Fruit fly (Drosophila melanogaster): ENCODE results near the gene GMF.

Gene GMF

dm6 chr2L:16317777-16318610, 15.2 kb upstream of the GMF start (continued):
- TF ChIP-seq CG15269 (tag; optimal IDR thresholded peaks at IDR 0.05), result peak; percentile 43
- TF ChIP-seq chif (GFP tag; optimal IDR thresholded peaks at IDR 0.05), result no peak
- no peak for TF ChIP-seq dan (GFP tag; IDR thresholded peaks at IDR 0.05)
- TF ChIP-seq CG3847 (GFP tag; IDR thresholded peaks at IDR 0.05), result peak; percentile 34; the same call in 1 of the 2 replicates
- peak; percentile 55 for TF ChIP-seq crc (GFP tag; optimal IDR thresholded peaks at IDR 0.05)
- peak; percentile 34 for TF ChIP-seq CG12744 (GFP tag; optimal IDR thresholded peaks at IDR 0.05)
- peak; percentile 22 for TF ChIP-seq CG12942 (GFP tag; optimal IDR thresholded peaks at IDR 0.05)
- TF ChIP-seq E2f2 (GFP tag; IDR thresholded peaks at IDR 0.05), result 0 out of 2 replicates have a peak, but pooled peaks have one; percentile 19
- TF ChIP-seq CG3281 (GFP tag; optimal IDR thresholded peaks at IDR 0.05), result peak; percentile 11
- peak; percentile 38 for TF ChIP-seq Dek (tag; optimal IDR thresholded peaks at IDR 0.05)
- peak; percentile 10 for TF ChIP-seq NC2α (GFP tag; optimal IDR thresholded peaks at IDR 0.05)
- no peak for TF ChIP-seq ftz-f1 (GFP tag; optimal IDR thresholded peaks at IDR 0.05)
- TF ChIP-seq CG15601 (tag; optimal IDR thresholded peaks at IDR 0.05), result peak; percentile 74
- TF ChIP-seq CG4328 (GFP tag; optimal IDR thresholded peaks at IDR 0.05), result peak; percentile 40
- peak; percentile 79 for TF ChIP-seq CG10543 (GFP tag; optimal IDR thresholded peaks at IDR 0.05)
- peak; percentile 18 for TF ChIP-seq CG9817 (tag; optimal IDR thresholded peaks at IDR 0.05)
- peak; percentile 40 for TF ChIP-seq eyg (GFP tag; optimal IDR thresholded peaks at IDR 0.05)
- peak; percentile 36 for TF ChIP-seq Dip3 (GFP tag; optimal IDR thresholded peaks at IDR 0.05)
- TF ChIP-seq CG7372 (GFP tag; IDR thresholded peaks at IDR 0.05), result no peak
- TF ChIP-seq tio (GFP tag; optimal IDR thresholded peaks at IDR 0.05), result peak; percentile 16
- peak; percentile 51 for TF ChIP-seq CG12659 (GFP tag; optimal IDR thresholded peaks at IDR 0.05)
- TF ChIP-seq zen2 (GFP tag; IDR thresholded peaks at IDR 0.05; ENCODE audit: partially characterized antibody), result no peak
- peak; percentile 54; the same call in 2 of the 3 replicates for TF ChIP-seq so (GFP tag; IDR thresholded peaks at IDR 0.05)
- peak; percentile 71 for TF ChIP-seq Atf6 (GFP tag; IDR thresholded peaks at IDR 0.05)
- no peak for TF ChIP-seq Doc3 (GFP tag; IDR thresholded peaks at IDR 0.05; ENCODE audit: partially characterized antibody)
- no peak; the same call in 1 of the 2 replicates for TF ChIP-seq E2f1 (GFP tag; IDR thresholded peaks at IDR 0.05)
- TF ChIP-seq chm (GFP tag; IDR thresholded peaks at IDR 0.05), result 0 out of 2 replicates have a peak, but pooled peaks have one; percentile 38
- TF ChIP-seq ham (GFP tag; IDR thresholded peaks at IDR 0.05), result no peak
- no peak for TF ChIP-seq sim (GFP tag; IDR thresholded peaks at IDR 0.05)
- peak; percentile 24 for TF ChIP-seq slp2 (GFP tag; optimal IDR thresholded peaks at IDR 0.05)
- peak; percentile 19 to 39 for TF ChIP-seq dpn (GFP tag; optimal IDR thresholded peaks at IDR 0.05)
- TF ChIP-seq Sox100B (GFP tag; optimal IDR thresholded peaks at IDR 0.05), result peak; percentile 45
- peak; percentile 43 for TF ChIP-seq CG10654 (GFP tag; optimal IDR thresholded peaks at IDR 0.05)
- no peak for TF ChIP-seq CG7271 (tag; optimal IDR thresholded peaks at IDR 0.05)
- peak; percentile 20 for TF ChIP-seq org-1 (GFP tag; optimal IDR thresholded peaks at IDR 0.05)
- no peak for TF ChIP-seq CG6254 (GFP tag; optimal IDR thresholded peaks at IDR 0.05)
- peak; percentile 84 for TF ChIP-seq caup (GFP tag; optimal IDR thresholded peaks at IDR 0.05; ENCODE audit: severe bottlenecking)
- TF ChIP-seq Fer1 (GFP tag; optimal IDR thresholded peaks at IDR 0.05), result peak; percentile 72
- peak; percentile 19; the same call in 1 of the 2 replicates for TF ChIP-seq vvl (GFP tag; IDR thresholded peaks at IDR 0.05)
- peak; percentile 44 for TF ChIP-seq CG3838 (GFP tag; optimal IDR thresholded peaks at IDR 0.05)
- TF ChIP-seq CG6765 (GFP tag; optimal IDR thresholded peaks at IDR 0.05), result peak; percentile 50
- TF ChIP-seq CG3995 (GFP tag; optimal IDR thresholded peaks at IDR 0.05), result no peak
- TF ChIP-seq zfh1 (GFP tag; IDR thresholded peaks at IDR 0.05), result 0 out of 3 replicates have a peak, but pooled peaks have one; percentile 11
- no peak for TF ChIP-seq Taf1 (GFP tag; IDR thresholded peaks at IDR 0.05)
- peak; percentile 8 for TF ChIP-seq gcm (GFP tag; optimal IDR thresholded peaks at IDR 0.05)
- peak; percentile 36; the same call in 1 of the 3 replicates for TF ChIP-seq otp (GFP tag; IDR thresholded peaks at IDR 0.05)
- TF ChIP-seq lola (GFP tag; optimal IDR thresholded peaks at IDR 0.05), result no peak
- no peak for TF ChIP-seq HmgD (GFP tag; optimal IDR thresholded peaks at IDR 0.05)

Measured in whole organism, embryonic.